Fruit fly (Drosophila melanogaster) whole organism, embryonic: Measurements from ENCODE around the gene ninaE.
A peak's percentile ranks its signal among the peaks of the same experiment; 100 is the strongest.

Experiments
- Abd-B ChIP-seq: fragments of 200-800 bp; sonication (Bioruptor generic); optimal IDR thresholded peaks from 2 replicates; lab custom pipeline; 2018; ENCODE audit warnings: missing biosample characterization, mild to moderate bottlenecking, missing genetic modification characterization, moderate library complexity
- Aef1 ChIP-seq: fragments of 200-800 bp; sonication (Bioruptor generic); IDR thresholded peaks from 3 replicates; pipeline ENCODE4 v1.3.6; 2022; ENCODE audit warnings: missing biosample characterization, missing genetic modification characterization
- Asciz ChIP-seq: fragments of 200-800 bp; sonication (Bioruptor generic); optimal IDR thresholded peaks from 2 replicates; lab custom pipeline; 2017; ENCODE audit warnings: missing biosample characterization, mild to moderate bottlenecking, missing genetic modification characterization, missing genetic modification reagents
- Bteb2 ChIP-seq: fragments of 200-800 bp; sonication (Bioruptor generic); optimal IDR thresholded peaks from 2 replicates; lab custom pipeline; 2016; ENCODE audit warnings: missing biosample characterization, missing genetic modification characterization
- CG11560 ChIP-seq: fragments of 200-800 bp; sonication (Bioruptor generic); IDR thresholded peaks from 3 replicates; pipeline ENCODE4 v1.3.6; 2022; ENCODE audit warnings: missing biosample characterization, missing genetic modification characterization
- CG12104 ChIP-seq: fragments of 200-800 bp; sonication (Bioruptor generic); optimal IDR thresholded peaks from 3 replicates; lab custom pipeline; 2016; ENCODE audit warnings: missing biosample characterization, missing genetic modification characterization
- CG12155 ChIP-seq: fragments of 200-800 bp; sonication (Bioruptor generic); optimal IDR thresholded peaks from 3 replicates; lab custom pipeline; 2016; ENCODE audit warnings: missing biosample characterization, missing genetic modification characterization
- CG12236 ChIP-seq: fragments of 200-800 bp; sonication (Bioruptor generic); optimal IDR thresholded peaks from 2 replicates; lab custom pipeline; 2016; ENCODE audit warnings: missing biosample characterization, missing genetic modification characterization
- CG12299 ChIP-seq: fragments of 200-800 bp; sonication (Bioruptor generic); optimal IDR thresholded peaks from 2 replicates; lab custom pipeline; 2018; ENCODE audit warnings: missing biosample characterization, mild to moderate bottlenecking, missing genetic modification characterization
- CG14050 ChIP-seq: fragments of 200-800 bp; sonication (Bioruptor generic); IDR thresholded peaks from 3 replicates; pipeline ENCODE4 v1.3.6; 2022; ENCODE audit warnings: missing biosample characterization, missing genetic modification characterization
- CG15601 ChIP-seq: fragments of 200-800 bp; sonication (Bioruptor generic); optimal IDR thresholded peaks from 3 replicates; lab custom pipeline; 2019; ENCODE audit warnings: missing biosample characterization, mild to moderate bottlenecking, missing genetic modification characterization, moderate library complexity
- CG17186 ChIP-seq: fragments of 200-800 bp; sonication (Bioruptor generic); optimal IDR thresholded peaks from 3 replicates; lab custom pipeline; 2017; ENCODE audit warnings: missing biosample characterization, missing genetic modification reagents, missing genetic modification characterization
- CG17802 ChIP-seq: fragments of 200-800 bp; sonication (Bioruptor generic); optimal IDR thresholded peaks from 2 replicates; lab custom pipeline; 2018; ENCODE audit warnings: missing biosample characterization, mild to moderate bottlenecking, missing genetic modification characterization, moderate library complexity
- CG18011 ChIP-seq: fragments of 200-800 bp; sonication (Bioruptor generic); optimal IDR thresholded peaks from 2 replicates; lab custom pipeline; 2017; ENCODE audit warnings: missing biosample characterization, missing genetic modification characterization, mild to moderate bottlenecking, moderate library complexity, missing genotype
- CG18476 ChIP-seq: fragments of 200-800 bp; sonication (Bioruptor generic); optimal IDR thresholded peaks from 2 replicates; lab custom pipeline; 2016; ENCODE audit warnings: missing biosample characterization, mild to moderate bottlenecking, missing genetic modification characterization
- CG2116 ChIP-seq: fragments of 200-800 bp; sonication (Bioruptor generic); optimal IDR thresholded peaks from 3 replicates; lab custom pipeline; 2018; ENCODE audit warnings: missing biosample characterization, mild to moderate bottlenecking, missing genetic modification characterization
- CG2199 ChIP-seq: fragments of 200-800 bp; sonication (Bioruptor generic); IDR thresholded peaks from 3 replicates; pipeline ENCODE4 v1.3.6; 2022; ENCODE audit warnings: missing biosample characterization, missing genetic modification characterization
- CG4617 ChIP-seq: fragments of 200-800 bp; sonication (Bioruptor generic); optimal IDR thresholded peaks from 3 replicates; lab custom pipeline; 2016; ENCODE audit warnings: missing biosample characterization, missing genetic modification characterization, borderline replicate concordance
- CG4854 ChIP-seq: fragments of 200-800 bp; sonication (Bioruptor generic); optimal IDR thresholded peaks from 2 replicates; lab custom pipeline; 2016; ENCODE audit warnings: missing biosample characterization, missing genetic modification characterization, inconsistent platforms
- CG5245 ChIP-seq: fragments of 200-800 bp; sonication (Bioruptor generic); optimal IDR thresholded peaks from 3 replicates; lab custom pipeline; 2016; ENCODE audit warnings: missing biosample characterization, missing genetic modification characterization
- CG6683 ChIP-seq: fragments of 200-800 bp; sonication (Bioruptor generic); optimal IDR thresholded peaks from 2 replicates; lab custom pipeline; 2017; ENCODE audit warnings: missing biosample characterization, mild to moderate bottlenecking, missing genetic modification characterization, missing genetic modification reagents
- CG7271 ChIP-seq: fragments of 200-800 bp; sonication (Bioruptor generic); optimal IDR thresholded peaks from 2 replicates; lab custom pipeline; 2018; ENCODE audit warnings: missing biosample characterization, mild to moderate bottlenecking, missing genetic modification characterization, moderate library complexity
- CHES-1-like ChIP-seq: fragments of 200-800 bp; sonication (Bioruptor generic); optimal IDR thresholded peaks from 2 replicates; lab custom pipeline; 2016; ENCODE audit warnings: missing biosample characterization, missing genetic modification characterization
- CkIIα-i1 ChIP-seq: fragments of 200-800 bp; sonication (Bioruptor generic); IDR thresholded peaks from 2 replicates; pipeline ENCODE4 v1.3.6; 2022; ENCODE audit warnings: missing biosample characterization, missing genetic modification characterization
- D19A ChIP-seq: fragments of 200-800 bp; optimal IDR thresholded peaks from 3 replicates; lab custom pipeline; 2019; ENCODE audit warnings: missing biosample characterization, mild to moderate bottlenecking, missing genetic modification characterization, moderate library complexity
- Dll ChIP-seq: fragments of 200-800 bp; sonication (Bioruptor generic); IDR thresholded peaks from 4 replicates; pipeline ENCODE4 v1.3.6; 2022; ENCODE audit warnings: missing biosample characterization, missing genetic modification characterization; ENCODE audit not compliant: partially characterized antibody
- Drgx ChIP-seq: fragments of 200-800 bp; sonication (Bioruptor generic); IDR thresholded peaks from 2 replicates; pipeline ENCODE4 v1.3.6; 2022; ENCODE audit warnings: missing biosample characterization, missing genetic modification characterization
- E2f2 ChIP-seq: fragments of 200-800 bp; sonication (Bioruptor generic); IDR thresholded peaks from 2 replicates; pipeline ENCODE4 v1.3.6; 2022; ENCODE audit warnings: missing biosample characterization, missing genetic modification characterization
- Jarid2 ChIP-seq: fragments of 200-800 bp; sonication (Bioruptor generic); optimal IDR thresholded peaks from 3 replicates; lab custom pipeline; 2017; ENCODE audit warnings: mild to moderate bottlenecking, missing biosample characterization, missing genetic modification reagents, missing genetic modification characterization
- Kr ChIP-seq: fragments of 200-800 bp; sonication (Bioruptor generic); optimal IDR thresholded peaks from 2 replicates; lab custom pipeline; 2017; ENCODE audit warnings: missing biosample characterization, mild to moderate bottlenecking, missing genetic modification characterization
- Lpt ChIP-seq: fragments of >200 bp; optimal IDR thresholded peaks from 2 replicates; lab custom pipeline; 2018; ENCODE audit warnings: missing biosample characterization, missing genetic modification characterization
- MTF-1 ChIP-seq: fragments of 200-800 bp; sonication (Bioruptor generic); optimal IDR thresholded peaks from 2 replicates; lab custom pipeline; 2018; ENCODE audit warnings: missing biosample characterization, mild to moderate bottlenecking, missing genetic modification characterization, borderline replicate concordance
- NK7.1 ChIP-seq: fragments of 200-800 bp; sonication (Bioruptor generic); optimal IDR thresholded peaks from 3 replicates; lab custom pipeline; 2016; ENCODE audit warnings: missing biosample characterization, missing genetic modification characterization
- NfI ChIP-seq: fragments of 200-800 bp; sonication (Bioruptor generic); optimal IDR thresholded peaks from 3 replicates; lab custom pipeline; 2018; ENCODE audit warnings: missing biosample characterization, mild to moderate bottlenecking, missing genetic modification characterization, moderate library complexity
- Pdp1 ChIP-seq, 2 experiments: fragments of 200-800 bp; sonication (Bioruptor generic); optimal IDR thresholded peaks; 3 replicates each; lab custom pipeline; 2016; ENCODE audit warnings: missing biosample characterization in 2 of 2, missing genetic modification characterization in 2 of 2, mild to moderate bottlenecking in 1 of 2, moderate library complexity in 1 of 2
- Trl ChIP-seq, 3 experiments: fragments of >200 bp in 2 of 3; fragments of 200-800 bp in 1 of 3; sonication (Bioruptor generic) in 1 of 3; optimal IDR thresholded peaks; 2 replicates in 1 of 3; 3 replicates in 2 of 3; lab custom pipeline; 2016 to 2017; ENCODE audit warnings: missing biosample characterization in 1 of 3, missing genetic modification characterization in 1 of 3
- Xrp1 ChIP-seq: fragments of 200-800 bp; sonication (Bioruptor generic); IDR thresholded peaks from 2 replicates; pipeline ENCODE4 v1.3.6; 2022; ENCODE audit warnings: missing biosample characterization, missing genetic modification characterization
- ab ChIP-seq: fragments of 200-800 bp; sonication (Bioruptor generic); optimal IDR thresholded peaks from 2 replicates; lab custom pipeline; 2016; ENCODE audit warnings: missing biosample characterization, missing genetic modification characterization
- al ChIP-seq: fragments of 200-800 bp; sonication (Bioruptor generic); IDR thresholded peaks from 2 replicates; pipeline ENCODE4 v1.3.6; 2022; ENCODE audit warnings: missing biosample characterization, missing genetic modification characterization
- ash1 ChIP-seq: fragments of 200-800 bp; sonication (Bioruptor generic); optimal IDR thresholded peaks from 2 replicates; lab custom pipeline; 2018; ENCODE audit warnings: missing biosample characterization, mild to moderate bottlenecking, missing genetic modification characterization
- ewg ChIP-seq: fragments of 200-800 bp; sonication (Bioruptor generic); optimal IDR thresholded peaks from 3 replicates; lab custom pipeline; 2017; ENCODE audit warnings: mild to moderate bottlenecking, missing biosample characterization, missing genetic modification reagents, missing genetic modification characterization
- insv ChIP-seq, 2 experiments: fragments of 200-800 bp; sonication (Bioruptor generic); optimal IDR thresholded peaks; 3 replicates each; lab custom pipeline; 2016 to 2018; ENCODE audit warnings: missing biosample characterization in 2 of 2, missing genetic modification characterization in 2 of 2
- pfk ChIP-seq: fragments of 200-800 bp; sonication (Bioruptor generic); optimal IDR thresholded peaks from 2 replicates; lab custom pipeline; 2018; ENCODE audit warnings: missing biosample characterization, mild to moderate bottlenecking, missing genetic modification characterization, moderate library complexity
- pum ChIP-seq: fragments of 200-800 bp; sonication (Bioruptor generic); optimal IDR thresholded peaks from 2 replicates; lab custom pipeline; 2016; ENCODE audit warnings: missing biosample characterization, missing genetic modification characterization
- sens ChIP-seq: fragments of 200-800 bp; sonication (Bioruptor generic); peaks from one replicate; lab custom pipeline; 2016; ENCODE audit warnings: missing biosample characterization, missing genetic modification characterization
- sisA ChIP-seq: fragments of 200-800 bp; sonication (Bioruptor generic); IDR thresholded peaks from 2 replicates; pipeline ENCODE4 v1.3.6; 2022; ENCODE audit warnings: missing biosample characterization, missing genetic modification characterization
- slou ChIP-seq: fragments of 200-800 bp; sonication (Bioruptor generic); optimal IDR thresholded peaks from 3 replicates; lab custom pipeline; 2016; ENCODE audit warnings: missing biosample characterization, missing genetic modification characterization
- sna ChIP-seq: fragments of 200-800 bp; sonication (Bioruptor generic); IDR thresholded peaks from 2 replicates; pipeline ENCODE4 v1.3.6; 2022; ENCODE audit warnings: missing biosample characterization, missing genetic modification characterization; ENCODE audit not compliant: partially characterized antibody
- tin ChIP-seq: fragments of 200-800 bp; sonication (Bioruptor generic); optimal IDR thresholded peaks from 3 replicates; lab custom pipeline; 2016; ENCODE audit warnings: missing biosample characterization, missing genetic modification characterization
- tna ChIP-seq: fragments of 200-800 bp; sonication (Bioruptor generic); IDR thresholded peaks from 2 replicates; pipeline ENCODE4 v1.3.6; 2022; ENCODE audit warnings: missing biosample characterization, missing genetic modification characterization; ENCODE audit not compliant: partially characterized antibody

The ninaE gene

DNA sequence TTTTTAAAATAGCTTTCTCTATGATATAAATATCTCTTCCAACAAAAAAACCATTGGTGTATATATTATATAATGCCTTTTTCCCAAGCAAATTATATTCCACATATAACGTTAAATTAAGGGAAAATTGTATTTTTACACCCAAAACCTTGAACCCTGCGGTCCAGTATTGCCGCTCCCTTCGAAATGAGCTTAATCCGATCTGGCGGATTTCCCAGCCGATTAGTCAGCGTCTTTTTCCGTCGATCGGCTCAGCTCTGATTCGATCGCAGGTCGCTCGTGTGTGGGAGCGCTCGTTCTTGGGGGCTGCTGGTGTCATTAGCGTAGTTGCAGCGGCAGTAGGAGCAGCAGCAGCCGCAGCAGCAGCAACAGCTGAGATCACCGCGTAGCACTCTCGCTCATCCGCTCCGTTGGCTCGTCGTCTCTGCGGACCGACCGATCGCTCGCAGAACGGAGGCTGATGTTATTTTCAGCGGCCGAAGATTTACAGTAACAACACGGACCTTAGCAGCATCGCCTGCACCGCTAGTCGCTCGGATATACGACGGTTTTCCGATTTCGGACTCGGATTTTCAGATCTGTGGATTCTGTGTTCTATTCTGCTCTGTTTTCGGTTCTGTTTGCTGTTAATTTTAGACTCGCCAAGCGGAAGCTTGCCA is 2.5 kb upstream of the ninaE start, which contains the start of gene CG4733 (continued):
- TF ChIP-seq CG15601 (tag; lab: Kevin White, UChicago): no peak
- no peak for TF ChIP-seq sna
- TF ChIP-seq Xrp1 (GFP tag; lab: Robert Waterston, UW): no peak
- no peak for TF ChIP-seq CG11560
- no peak for TF ChIP-seq CHES-1-like
- TF ChIP-seq CG18476 (GFP tag; lab: Kevin White, UChicago): no peak
- TF ChIP-seq ewg: no peak
- TF ChIP-seq Drgx: peak; percentile 49
- no peak for TF ChIP-seq CG2116 (GFP tag; lab: Kevin White, UChicago)
- TF ChIP-seq CG12236 (GFP tag; lab: Kevin White, UChicago): no peak
- TF ChIP-seq tna (GFP tag; lab: Robert Waterston, UW): no peak
- TF ChIP-seq CG5245: no peak
- no peak for TF ChIP-seq CG12299 (tag; lab: Kevin White, UChicago)
- no peak for TF ChIP-seq insv (GFP tag; optimal IDR thresholded peaks at IDR 0.05; lab: Kevin White, UChicago)
- TF ChIP-seq CG4617 (GFP tag; lab: Kevin White, UChicago): no peak
- no peak for TF ChIP-seq CG4854 (GFP tag; lab: Kevin White, UChicago)
- TF ChIP-seq Trl (optimal IDR thresholded peaks at IDR 0.05; lab: Kevin White, UChicago): peak in 1 of 2 experiments; percentile 49
- TF ChIP-seq Trl (GFP tag; optimal IDR thresholded peaks at IDR 0.05; lab: Kevin White, UChicago): no peak
- no peak for TF ChIP-seq CG6683 (GFP tag; lab: Kevin White, UChicago)
- 0 out of 4 replicates have a peak, but pooled peaks have one; percentile 32 for TF ChIP-seq Dll (GFP tag; lab: Robert Waterston, UW)
- no peak for TF ChIP-seq CG17802 (tag; lab: Kevin White, UChicago)
- TF ChIP-seq sens: peak; percentile 57
- no peak for TF ChIP-seq ash1
- peak; percentile 60 for TF ChIP-seq Jarid2
- TF ChIP-seq pfk (GFP tag; lab: Kevin White, UChicago): no peak
- no peak for TF ChIP-seq Asciz (GFP tag; lab: Kevin White, UChicago)
- no peak for TF ChIP-seq CG18011
- no peak for TF ChIP-seq sisA (GFP tag; lab: Robert Waterston, UW)
- TF ChIP-seq CG14050: no peak
- no peak for TF ChIP-seq CkIIα-i1 (GFP tag; lab: Robert Waterston, UW)
- no peak for TF ChIP-seq CG17186
- TF ChIP-seq pum (GFP tag; lab: Kevin White, UChicago): no peak
- TF ChIP-seq al: no peak
- no peak for TF ChIP-seq CG2199
- no peak for TF ChIP-seq Lpt (GFP tag; lab: Kevin White, UChicago)
- no peak for TF ChIP-seq Abd-B
- TF ChIP-seq tin (GFP tag; lab: Kevin White, UChicago): no peak
- no peak for TF ChIP-seq Kr (GFP tag; lab: Kevin White, UChicago)
- TF ChIP-seq E2f2 (GFP tag; lab: Robert Waterston, UW): no peak
- TF ChIP-seq MTF-1 (GFP tag; lab: Kevin White, UChicago): no peak
- no peak for TF ChIP-seq slou (GFP tag; lab: Kevin White, UChicago)
- TF ChIP-seq NfI (GFP tag; lab: Kevin White, UChicago): peak; percentile 8
- TF ChIP-seq Pdp1 (GFP tag; optimal IDR thresholded peaks at IDR 0.05; lab: Kevin White, UChicago): no peak
- TF ChIP-seq Bteb2: no peak
- TF ChIP-seq CG7271 (tag; lab: Kevin White, UChicago): no peak
- no peak for TF ChIP-seq ab (GFP tag; lab: Kevin White, UChicago)
- no peak for TF ChIP-seq D19A (tag; lab: Kevin White, UChicago)
- no peak for TF ChIP-seq CG12104
- TF ChIP-seq NK7.1 (GFP tag; lab: Kevin White, UChicago): no peak
- no peak for TF ChIP-seq Aef1 (GFP tag; lab: Robert Waterston, UW)
- TF ChIP-seq CG12155 (GFP tag; lab: Kevin White, UChicago): peak; percentile 3
